Worm (Caenorhabditis elegans): ENCODE data around the gene F18A11.5.

Gene F18A11.5

ce11 chrII:13029290-13030050, 15.4 kb upstream of the F18A11.5 start:
- TF ChIP-seq elt-3 (tag; optimal IDR thresholded peaks at IDR 0.05) (no peak), lin-13 (tag; optimal IDR thresholded peaks at IDR 0.05) (no peak), mab-5 (tag; optimal IDR thresholded peaks at IDR 0.05) (no peak), drap-1 (GFP tag; optimal IDR thresholded peaks at IDR 0.05) (no peak), nhr-76 (tag; optimal IDR thresholded peaks at IDR 0.05) (no peak), snpc-4 (tag; optimal IDR thresholded peaks at IDR 0.05) (no peak), ztf-11 (tag; optimal IDR thresholded peaks at IDR 0.05) (no peak), mep-1 (tag; optimal IDR thresholded peaks at IDR 0.05) (no peak), unc-62 (GFP tag; optimal IDR thresholded peaks at IDR 0.05) (no peak), nhr-2 (tag; optimal IDR thresholded peaks at IDR 0.05) (no peak), hlh-1 (tag; optimal IDR thresholded peaks at IDR 0.05) (no peak), unc-39 (tag; optimal IDR thresholded peaks at IDR 0.05) (no peak), flh-1 (GFP tag; optimal IDR thresholded peaks at IDR 0.05) (no peak), mls-2 (tag; optimal IDR thresholded peaks at IDR 0.05) (no peak)

DNA sequence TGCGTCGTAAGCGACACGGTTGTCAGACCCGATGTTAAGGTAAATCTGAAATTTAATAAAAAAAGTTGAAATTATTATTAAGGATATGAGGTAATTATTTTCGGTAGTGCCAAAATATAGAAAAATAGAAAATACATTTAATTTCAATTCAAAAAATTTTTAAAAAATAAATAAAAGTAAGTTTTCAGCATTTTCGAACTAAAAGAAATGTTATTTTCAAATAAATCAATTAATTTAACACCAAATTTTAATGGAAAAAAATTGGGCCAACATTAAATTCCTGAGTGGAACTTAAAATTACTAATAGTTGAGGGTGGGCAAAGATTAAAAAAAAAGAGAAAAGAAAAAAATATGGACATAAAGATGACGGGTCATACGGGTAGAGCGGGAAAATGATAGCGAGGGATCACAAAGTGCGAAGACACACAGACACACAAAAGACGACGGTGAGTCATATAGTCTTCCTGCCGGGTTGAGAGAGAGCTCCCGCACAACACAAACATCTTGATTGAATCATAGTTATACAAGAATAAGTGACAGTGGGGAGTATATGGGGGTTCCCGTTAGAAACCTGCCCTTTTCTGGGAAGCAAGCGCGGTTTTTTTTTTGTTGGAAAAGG, 11.8 kb upstream of the F18A11.5 start, which contains the start of gene max-2:
max-2 (minus strand) TSS at position 51 of the 619 bp plus-strand sequence.
- TF ChIP-seq ces-1 (GFP tag; optimal IDR thresholded peaks at IDR 0.05) (no peak), lin-32 (GFP tag; optimal IDR thresholded peaks at IDR 0.05) (no peak), nhr-76 (tag; optimal IDR thresholded peaks at IDR 0.05) (no peak), flh-1 (GFP tag; optimal IDR thresholded peaks at IDR 0.05) (no peak), nhr-12 (tag; optimal IDR thresholded peaks at IDR 0.05) (no peak), tbx-8 (GFP tag; optimal IDR thresholded peaks at IDR 0.05) (no peak), unc-62 (GFP tag; optimal IDR thresholded peaks at IDR 0.05) (no peak), pha-4 (tag; optimal IDR thresholded peaks at IDR 0.05) (no peak), lin-13 (tag; optimal IDR thresholded peaks at IDR 0.05) (no peak), mab-5 (tag; optimal IDR thresholded peaks at IDR 0.05) (no peak), drap-1 (GFP tag; optimal IDR thresholded peaks at IDR 0.05) (no peak), ztf-11 (tag; optimal IDR thresholded peaks at IDR 0.05) (no peak), nhr-237 (tag; optimal IDR thresholded peaks at IDR 0.05) (no peak), cnd-1 (tag; optimal IDR thresholded peaks at IDR 0.05) (no peak)

DNA sequence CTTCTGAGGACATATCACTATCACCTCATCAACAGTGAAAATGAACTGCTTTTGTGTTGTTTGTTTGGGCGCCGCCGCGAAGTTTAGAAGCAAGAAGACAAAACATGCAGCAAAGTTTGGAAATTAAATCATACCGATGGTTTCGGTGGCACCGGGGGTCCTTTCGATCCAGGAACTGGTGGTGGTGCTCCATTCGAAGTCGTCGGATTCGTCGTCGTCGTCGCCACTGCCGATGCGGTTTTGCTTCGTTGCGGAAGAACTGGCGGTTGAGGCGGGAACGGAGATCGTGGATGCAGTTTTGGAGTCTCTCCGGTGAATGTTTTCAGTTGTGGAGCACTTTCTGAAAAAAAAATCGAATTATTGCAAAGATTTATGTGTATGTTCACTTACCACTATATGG, 9.4 kb upstream of the F18A11.5 start:
- TF ChIP-seq mep-1 (tag; optimal IDR thresholded peaks at IDR 0.05) = no peak

DNA sequence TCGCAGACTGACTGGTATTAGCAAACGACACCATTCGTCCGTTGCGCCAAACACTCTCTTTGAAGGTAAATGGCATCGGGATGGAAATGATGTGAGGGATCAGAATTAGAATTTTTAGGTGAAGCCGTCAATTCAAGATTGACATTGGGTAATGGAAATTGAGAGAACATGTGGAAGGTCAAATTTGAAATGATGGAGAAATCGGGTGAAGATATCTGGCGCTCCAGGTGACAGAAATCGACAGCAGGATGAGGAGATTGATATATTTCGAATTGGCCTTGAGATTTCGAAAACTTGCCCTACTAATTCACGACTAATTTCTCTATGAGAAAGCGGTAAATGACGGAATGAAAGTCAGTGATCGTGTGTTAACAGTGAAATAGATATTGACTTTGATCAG, 8.5 kb upstream of the F18A11.5 start:
- TF ChIP-seq flh-1 (GFP tag; optimal IDR thresholded peaks at IDR 0.05) = no peak
- no peak for TF ChIP-seq ceh-83 (GFP tag; optimal IDR thresholded peaks at IDR 0.05)
- no peak for TF ChIP-seq hlh-1 (tag; optimal IDR thresholded peaks at IDR 0.05)
- no peak for TF ChIP-seq blmp-1 (tag; optimal IDR thresholded peaks at IDR 0.05)

ce11 chrII:13016381-13016780, 2.3 kb upstream of the F18A11.5 start:
- TF ChIP-seq ces-1 (GFP tag; optimal IDR thresholded peaks at IDR 0.05) = peak; percentile 5
- TF ChIP-seq lsy-2 (tag; optimal IDR thresholded peaks at IDR 0.05) = peak; percentile 2

- no peak for TF ChIP-seq cnd-1 (tag; optimal IDR thresholded peaks at IDR 0.05)
- TF ChIP-seq zip-8 (tag; optimal IDR thresholded peaks at IDR 0.05) = peak; percentile 46
- TF ChIP-seq lin-13 (tag; optimal IDR thresholded peaks at IDR 0.05) = no peak
These were observed 1.4 kb downstream of the F18A11.5 start for ce11 chrII:13012684-13013083.

ce11 chrII:13007717-13008461, 6.2 kb downstream of the F18A11.5 start, which contains the start of gene oig-2:
TSS of gene oig-2 (minus strand) at chrII:13008164.
- TF ChIP-seq sptf-1 (tag; optimal IDR thresholded peaks at IDR 0.05) = no peak
- peak; percentile 17 for TF ChIP-seq unc-120 (tag; optimal IDR thresholded peaks at IDR 0.05; ENCODE audit: poor library complexity, severe bottlenecking)
- TF ChIP-seq unc-62 (GFP tag; optimal IDR thresholded peaks at IDR 0.05) = peak; percentile 6
- TF ChIP-seq M03D4.4 (tag; optimal IDR thresholded peaks at IDR 0.05) = no peak
- TF ChIP-seq ceh-43 (GFP tag; optimal IDR thresholded peaks at IDR 0.05) = no peak
- TF ChIP-seq nhr-237 (tag; optimal IDR thresholded peaks at IDR 0.05) = no peak
- no peak for TF ChIP-seq tbx-8 (GFP tag; optimal IDR thresholded peaks at IDR 0.05)
- no peak for TF ChIP-seq ceh-83 (GFP tag; optimal IDR thresholded peaks at IDR 0.05)
- TF ChIP-seq hlh-1 (tag; optimal IDR thresholded peaks at IDR 0.05) = peak; percentile 91
- TF ChIP-seq elt-3 (tag; optimal IDR thresholded peaks at IDR 0.05) = no peak
- TF ChIP-seq sem-2 (GFP tag; optimal IDR thresholded peaks at IDR 0.05) = no peak

Measured in whole organism, mixed stage, embryonic.